Fruit fly (Drosophila melanogaster) whole organism, embryonic: Measurements from ENCODE around the gene CG31103.

Experiments
- ATbp ChIP-seq: fragments of 200-800 bp; sonication (Bioruptor generic); optimal IDR thresholded peaks from 2 replicates; lab custom pipeline; 2017; ENCODE audit warnings: missing biosample characterization, mild to moderate bottlenecking, missing genetic modification characterization, missing genetic modification reagents
- Asciz ChIP-seq: fragments of 200-800 bp; sonication (Bioruptor generic); optimal IDR thresholded peaks from 2 replicates; lab custom pipeline; 2017; ENCODE audit warnings: missing biosample characterization, mild to moderate bottlenecking, missing genetic modification characterization, missing genetic modification reagents
- Blimp-1 ChIP-seq: fragments of 200-800 bp; sonication (Bioruptor generic); optimal IDR thresholded peaks from 3 replicates; lab custom pipeline; 2018; ENCODE audit warnings: missing biosample characterization, missing genetic modification characterization, mild to moderate bottlenecking, moderate library complexity, missing genetic modification reagents
- CG10274 ChIP-seq: fragments of 200-800 bp; sonication (Bioruptor generic); optimal IDR thresholded peaks from 3 replicates; lab custom pipeline; 2017; ENCODE audit warnings: missing biosample characterization, mild to moderate bottlenecking, missing genetic modification characterization
- CG10366 ChIP-seq: fragments of 200-800 bp; sonication (Bioruptor generic); IDR thresholded peaks from 2 replicates; pipeline ENCODE4 v1.3.6; 2022; ENCODE audit warnings: missing biosample characterization, missing genetic modification characterization
- CG10959 ChIP-seq: fragments of 200-800 bp; sonication (Bioruptor generic); IDR thresholded peaks from 2 replicates; pipeline ENCODE4 v1.3.6; 2022; ENCODE audit warnings: missing biosample characterization, missing genetic modification characterization
- CG11456 ChIP-seq: fragments of 200-800 bp; sonication (Bioruptor generic); IDR thresholded peaks from 3 replicates; pipeline ENCODE4 v1.3.6; 2022; ENCODE audit warnings: missing biosample characterization, missing genetic modification characterization
- CG12071 ChIP-seq: fragments of 200-800 bp; sonication (Bioruptor generic); optimal IDR thresholded peaks from 3 replicates; lab custom pipeline; 2018; ENCODE audit warnings: missing biosample characterization, mild to moderate bottlenecking, missing genetic modification characterization
- CG13624 ChIP-seq: fragments of 200-800 bp; sonication (Bioruptor generic); optimal IDR thresholded peaks from 2 replicates; lab custom pipeline; 2016; ENCODE audit warnings: missing biosample characterization, missing genetic modification characterization
- CG15514 ChIP-seq: fragments of 200-800 bp; sonication (Bioruptor generic); optimal IDR thresholded peaks from 3 replicates; lab custom pipeline; 2017; ENCODE audit warnings: missing biosample characterization, missing genetic modification characterization, mild to moderate bottlenecking, moderate library complexity, missing genetic modification reagents
- CG1647 ChIP-seq: fragments of 200-800 bp; sonication (Bioruptor generic); optimal IDR thresholded peaks from 3 replicates; lab custom pipeline; 2016; ENCODE audit warnings: missing biosample characterization, missing genetic modification characterization
- CG18476 ChIP-seq: fragments of 200-800 bp; sonication (Bioruptor generic); optimal IDR thresholded peaks from 2 replicates; lab custom pipeline; 2016; ENCODE audit warnings: missing biosample characterization, mild to moderate bottlenecking, missing genetic modification characterization
- CG18764 ChIP-seq: fragments of 200-800 bp; sonication (Bioruptor generic); optimal IDR thresholded peaks from 3 replicates; lab custom pipeline; 2016; ENCODE audit warnings: missing biosample characterization, missing genetic modification characterization
- CG2129 ChIP-seq: fragments of 200-800 bp; sonication (Bioruptor generic); IDR thresholded peaks from 2 replicates; pipeline ENCODE4 v1.3.6; 2022; ENCODE audit warnings: missing biosample characterization, missing genetic modification characterization; ENCODE audit not compliant: partially characterized antibody
- CG30403 ChIP-seq: fragments of 200-800 bp; sonication (Bioruptor generic); optimal IDR thresholded peaks from 3 replicates; lab custom pipeline; 2016; ENCODE audit warnings: missing biosample characterization, missing genetic modification characterization
- CG33557 ChIP-seq: fragments of 200-800 bp; sonication (Bioruptor generic); optimal IDR thresholded peaks from 2 replicates; lab custom pipeline; 2019; ENCODE audit warnings: missing biosample characterization, mild to moderate bottlenecking, missing genetic modification characterization, moderate library complexity
- CG6654 ChIP-seq: fragments of 200-800 bp; sonication (Bioruptor generic); optimal IDR thresholded peaks from 2 replicates; lab custom pipeline; 2017; ENCODE audit warnings: missing biosample characterization, mild to moderate bottlenecking, missing genetic modification characterization
- CG6689 ChIP-seq: fragments of 200-800 bp; sonication (Bioruptor generic); IDR thresholded peaks from 2 replicates; pipeline ENCODE4 v1.3.6; 2022; ENCODE audit warnings: missing biosample characterization, missing genetic modification characterization
- CG6791 ChIP-seq: fragments of 200-800 bp; sonication (Bioruptor generic); IDR thresholded peaks from 3 replicates; pipeline ENCODE4 v1.3.6; 2022; ENCODE audit warnings: missing biosample characterization, missing genetic modification characterization; ENCODE audit not compliant: partially characterized antibody
- CG7839 ChIP-seq: fragments of 200-800 bp; sonication (Bioruptor generic); optimal IDR thresholded peaks from 3 replicates; lab custom pipeline; 2018; ENCODE audit warnings: missing biosample characterization, mild to moderate bottlenecking, missing genetic modification characterization, moderate library complexity
- CG8359 ChIP-seq: fragments of 200-800 bp; sonication (Bioruptor generic); optimal IDR thresholded peaks from 2 replicates; lab custom pipeline; 2017; ENCODE audit warnings: missing biosample characterization, mild to moderate bottlenecking, missing genetic modification characterization, borderline replicate concordance
- D19A ChIP-seq: fragments of 200-800 bp; optimal IDR thresholded peaks from 3 replicates; lab custom pipeline; 2019; ENCODE audit warnings: missing biosample characterization, mild to moderate bottlenecking, missing genetic modification characterization, moderate library complexity
- Drgx ChIP-seq: fragments of 200-800 bp; sonication (Bioruptor generic); IDR thresholded peaks from 2 replicates; pipeline ENCODE4 v1.3.6; 2022; ENCODE audit warnings: missing biosample characterization, missing genetic modification characterization
- Hr3 ChIP-seq: fragments of 200-800 bp; sonication (Bioruptor generic); optimal IDR thresholded peaks from 3 replicates; lab custom pipeline; 2016; ENCODE audit warnings: missing biosample characterization, missing genetic modification characterization
- Kr ChIP-seq: fragments of 200-800 bp; sonication (Bioruptor generic); optimal IDR thresholded peaks from 2 replicates; lab custom pipeline; 2017; ENCODE audit warnings: missing biosample characterization, mild to moderate bottlenecking, missing genetic modification characterization
- MTF-1 ChIP-seq: fragments of 200-800 bp; sonication (Bioruptor generic); optimal IDR thresholded peaks from 2 replicates; lab custom pipeline; 2018; ENCODE audit warnings: missing biosample characterization, mild to moderate bottlenecking, missing genetic modification characterization, borderline replicate concordance
- Max ChIP-seq: fragments of 200-800 bp; sonication (Bioruptor generic); optimal IDR thresholded peaks from 2 replicates; lab custom pipeline; 2016; ENCODE audit warnings: missing biosample characterization, mild to moderate bottlenecking, missing genetic modification characterization
- Sry-β ChIP-seq: fragments of 200-800 bp; sonication (Bioruptor generic); optimal IDR thresholded peaks from 2 replicates; lab custom pipeline; 2018; ENCODE audit warnings: missing biosample characterization, mild to moderate bottlenecking, missing genetic modification characterization, moderate library complexity
- abd-A ChIP-seq: fragments of 200-800 bp; sonication (Bioruptor generic); optimal IDR thresholded peaks from 3 replicates; lab custom pipeline; 2019; ENCODE audit warnings: missing biosample characterization, mild to moderate bottlenecking, missing genetic modification characterization, moderate library complexity
- ap ChIP-seq: fragments of 200-800 bp; sonication (Bioruptor generic); IDR thresholded peaks from 2 replicates; pipeline ENCODE4 v1.3.6; 2022; ENCODE audit warnings: missing biosample characterization, missing genetic modification characterization
- bbx ChIP-seq: fragments of 200-800 bp; sonication (Bioruptor generic); IDR thresholded peaks from 2 replicates; pipeline ENCODE4 v1.3.6; 2022; ENCODE audit warnings: missing biosample characterization, missing genetic modification characterization; ENCODE audit not compliant: partially characterized antibody
- bowl ChIP-seq: fragments of 200-800 bp; sonication (Bioruptor generic); IDR thresholded peaks from 2 replicates; pipeline ENCODE4 v1.3.6; 2022; ENCODE audit warnings: missing biosample characterization, missing genetic modification characterization
- h ChIP-seq: fragments of >200 bp; optimal IDR thresholded peaks from 2 replicates; lab custom pipeline; 2017
- hbn ChIP-seq: fragments of 200-800 bp; sonication (Bioruptor generic); IDR thresholded peaks from 2 replicates; pipeline ENCODE4 v1.3.6; 2022; ENCODE audit warnings: missing biosample characterization, missing genetic modification characterization; ENCODE audit not compliant: partially characterized antibody
- insv ChIP-seq, 2 experiments: fragments of 200-800 bp; sonication (Bioruptor generic); optimal IDR thresholded peaks; 3 replicates each; lab custom pipeline; 2016 to 2018; ENCODE audit warnings: missing biosample characterization in 2 of 2, missing genetic modification characterization in 2 of 2
- klu ChIP-seq: fragments of 200-800 bp; sonication (Bioruptor generic); IDR thresholded peaks from 2 replicates; pipeline ENCODE4 v1.3.6; 2022; ENCODE audit warnings: missing biosample characterization, missing genetic modification characterization
- lmd ChIP-seq: fragments of 200-800 bp; sonication (Bioruptor generic); IDR thresholded peaks from 2 replicates; pipeline ENCODE4 v1.3.6; 2022; ENCODE audit warnings: missing biosample characterization, missing genetic modification characterization
- onecut ChIP-seq: fragments of 200-800 bp; sonication (Bioruptor generic); IDR thresholded peaks from 2 replicates; pipeline ENCODE4 v1.3.6; 2022; ENCODE audit warnings: missing biosample characterization, missing genetic modification characterization
- p53 ChIP-seq: fragments of 200-800 bp; sonication (Bioruptor generic); optimal IDR thresholded peaks from 2 replicates; lab custom pipeline; 2016; ENCODE audit warnings: missing biosample characterization, missing genetic modification characterization
- pan ChIP-seq, 4 experiments: fragments of >200 bp in 3 of 4; fragments of 200-800 bp in 1 of 4; sonication (Bioruptor generic) in 1 of 4; optimal IDR thresholded peaks in 3 of 4; IDR thresholded peaks in 1 of 4; 2 replicates each; pipeline versions ENCODE4 v1.3.6 to Lab custom; 2017 to 2022; ENCODE audit warnings: missing biosample characterization in 2 of 4, missing genetic modification characterization in 2 of 4, mixed read lengths in 1 of 4
- scrt ChIP-seq: fragments of 200-800 bp; sonication (Bioruptor generic); optimal IDR thresholded peaks from 2 replicates; lab custom pipeline; 2018; ENCODE audit warnings: missing biosample characterization, mild to moderate bottlenecking, missing genetic modification characterization, moderate library complexity
- sim ChIP-seq: fragments of 200-800 bp; sonication (Bioruptor generic); IDR thresholded peaks from 2 replicates; pipeline ENCODE4 v1.3.6; 2022; ENCODE audit warnings: missing biosample characterization, missing genetic modification characterization
- sna ChIP-seq: fragments of 200-800 bp; sonication (Bioruptor generic); IDR thresholded peaks from 2 replicates; pipeline ENCODE4 v1.3.6; 2022; ENCODE audit warnings: missing biosample characterization, missing genetic modification characterization; ENCODE audit not compliant: partially characterized antibody
- ssp ChIP-seq: fragments of 200-800 bp; sonication (Bioruptor generic); IDR thresholded peaks from 2 replicates; pipeline ENCODE4 v1.3.6; 2022; ENCODE audit warnings: missing biosample characterization, missing genetic modification characterization
- tio ChIP-seq: fragments of 200-800 bp; sonication (Bioruptor generic); optimal IDR thresholded peaks from 2 replicates; lab custom pipeline; 2017; ENCODE audit warnings: missing biosample characterization, missing genetic modification characterization, inconsistent platforms
- tll ChIP-seq, 2 experiments: fragments of 200-800 bp in 1 of 2; fragments of >200 bp in 1 of 2; sonication (Bioruptor generic) in 1 of 2; optimal IDR thresholded peaks; 2 replicates each; lab custom pipeline; 2017 to 2019; ENCODE audit warnings: missing biosample characterization in 2 of 2, missing genetic modification characterization in 2 of 2, mild to moderate bottlenecking in 1 of 2, moderate library complexity in 1 of 2
- z ChIP-seq: fragments of 200-800 bp; sonication (Bioruptor generic); IDR thresholded peaks from 3 replicates; pipeline ENCODE4 v1.3.6; 2022; ENCODE audit warnings: missing biosample characterization, missing genetic modification characterization

CG31103 gene

dm6 chr3R:25183484-25184442 lies 35.4 kb upstream of the CG31103 start, which contains the start of gene dan (continued):
- no peak for TF ChIP-seq Asciz
- no peak for TF ChIP-seq CG10366 (GFP tag; lab: Robert Waterston, UW)
- no peak for TF ChIP-seq scrt (GFP tag; lab: Kevin White, UChicago)
- peak; percentile 27 for TF ChIP-seq CG33557 (GFP tag; lab: Kevin White, UChicago)
- no peak for TF ChIP-seq ssp (GFP tag; lab: Robert Waterston, UW)
- TF ChIP-seq CG10274 (GFP tag; lab: Kevin White, UChicago) = no peak
- TF ChIP-seq bbx (GFP tag; lab: Robert Waterston, UW) = no peak
- no peak for TF ChIP-seq CG6654 (GFP tag; lab: Kevin White, UChicago)
- no peak for TF ChIP-seq CG10959
- TF ChIP-seq MTF-1 (GFP tag; lab: Kevin White, UChicago) = no peak
- TF ChIP-seq p53 = no peak
- TF ChIP-seq Drgx = no peak
- TF ChIP-seq insv (GFP tag; optimal IDR thresholded peaks at IDR 0.05; lab: Kevin White, UChicago) = no peak
- no peak for TF ChIP-seq CG15514
- no peak for TF ChIP-seq CG8359 (GFP tag; lab: Kevin White, UChicago)
- TF ChIP-seq h = no peak
- peak; percentile 32 for TF ChIP-seq Blimp-1
- TF ChIP-seq Kr (GFP tag; lab: Kevin White, UChicago) = no peak
- peak; percentile 63 for TF ChIP-seq CG30403 (GFP tag; lab: Kevin White, UChicago)
- TF ChIP-seq tll (GFP tag; optimal IDR thresholded peaks at IDR 0.05; lab: Kevin White, UChicago) = no peak
- TF ChIP-seq CG18764 (GFP tag; lab: Kevin White, UChicago) = no peak
- no peak for TF ChIP-seq CG13624
- no peak for TF ChIP-seq CG6791 (GFP tag; lab: Robert Waterston, UW)
- TF ChIP-seq D19A (tag; lab: Kevin White, UChicago) = peak; percentile 39
- peak; percentile 39 for TF ChIP-seq CG6689 (GFP tag; lab: Robert Waterston, UW)
- no peak for TF ChIP-seq CG18476 (GFP tag; lab: Kevin White, UChicago)
- no peak for TF ChIP-seq sna
- no peak for TF ChIP-seq z (GFP tag; lab: Robert Waterston, UW)
- TF ChIP-seq pan (optimal IDR thresholded peaks at IDR 0.05; lab: Kevin White, UChicago) = no peak
- TF ChIP-seq pan (GFP tag; optimal IDR thresholded peaks at IDR 0.05 in 1 of 2, IDR thresholded peaks at IDR 0.05 in 1 of 2) = no peak
- no peak for TF ChIP-seq onecut (GFP tag; lab: Robert Waterston, UW)
- no peak for TF ChIP-seq CG11456 (GFP tag; lab: Robert Waterston, UW)
- no peak for TF ChIP-seq hbn
- TF ChIP-seq Hr3 = peak; percentile 48
- TF ChIP-seq CG12071 (GFP tag; lab: Kevin White, UChicago) = no peak
- no peak for TF ChIP-seq Sry-β
- TF ChIP-seq sim (GFP tag; lab: Robert Waterston, UW) = no peak
- no peak for TF ChIP-seq Max (GFP tag; lab: Kevin White, UChicago)
- no peak for TF ChIP-seq ap (GFP tag; lab: Robert Waterston, UW)
- no peak for TF ChIP-seq tio (GFP tag; lab: Kevin White, UChicago)
- no peak for TF ChIP-seq abd-A (tag; lab: Kevin White, UChicago)
- no peak for TF ChIP-seq CG1647 (GFP tag; lab: Kevin White, UChicago)
- TF ChIP-seq ATbp (GFP tag; lab: Kevin White, UChicago) = peak; percentile 12
- TF ChIP-seq bowl = no peak
- no peak for TF ChIP-seq klu (GFP tag; lab: Robert Waterston, UW)
- TF ChIP-seq CG2129 (GFP tag; lab: Robert Waterston, UW) = no peak
- peak; percentile 32; the same call in 1 of the 2 replicates for TF ChIP-seq lmd (GFP tag; lab: Robert Waterston, UW)
- peak; percentile 71 for TF ChIP-seq CG7839 (tag; lab: Kevin White, UChicago)
